Fruit fly (Drosophila melanogaster) whole organism: ENCODE measurements around the gene Keap1.

Experiments used
- CG8478 ChIP-seq: fragments of >200 bp; optimal IDR thresholded peaks from 2 replicates; lab custom pipeline; 2018; ENCODE audit warnings: inconsistent platforms
- Dll ChIP-seq: fragments of >200 bp; optimal IDR thresholded peaks from 2 replicates; lab custom pipeline; 2017
- pan ChIP-seq: fragments of >200 bp; optimal IDR thresholded peaks from 2 replicates; lab custom pipeline; 2017
- usp ChIP-seq: fragments of >200 bp; optimal IDR thresholded peaks from 2 replicates; lab custom pipeline; 2017; ENCODE audit warnings: missing biosample characterization, missing genetic modification characterization, mixed read lengths

DNA sequence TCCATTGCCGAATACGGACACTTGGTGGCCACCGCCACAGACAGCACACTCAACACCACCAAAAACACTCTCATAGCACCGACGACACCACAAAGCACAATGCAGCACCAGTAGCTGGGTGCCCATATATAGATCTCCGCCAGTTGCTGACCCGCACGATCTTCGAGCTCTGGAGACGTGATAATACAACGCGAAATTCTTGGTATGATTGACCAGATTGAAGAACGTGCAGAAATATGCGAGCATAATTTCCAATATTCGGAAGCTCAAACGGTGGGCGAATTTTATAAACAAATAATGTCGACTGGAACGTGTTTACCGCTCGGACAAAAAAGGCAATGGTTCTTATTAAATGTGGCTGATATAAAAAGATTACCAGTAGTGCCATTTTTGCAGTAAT is 43.8 kb downstream of the Keap1 start, which contains the start of gene CG4009:
- TF ChIP-seq CG8478: no peak
- no peak for TF ChIP-seq usp (GFP tag; lab: Kevin White, UChicago)
- TF ChIP-seq pan (lab: Kevin White, UChicago): no peak
- TF ChIP-seq Dll (lab: Kevin White, UChicago): no peak
